Worm (Caenorhabditis elegans) whole organism, L1 larva: ENCODE results near the gene F27B3.6.

Source experiments
- ceh-88 ChIP-seq: fragments of 200-800 bp; sonication (Bioruptor generic); IDR thresholded peaks from 2 replicates; pipeline ENCODE4 v1.3.6; 2022; ENCODE audit warnings: missing genetic modification characterization, missing compliant biosample characterization
- fos-1 ChIP-seq: fragments of 150-350 bp; optimal IDR thresholded peaks from 2 replicates; lab custom pipeline; 2014; ENCODE audit warnings: missing biosample characterization, missing genetic modification characterization
- lin-15B ChIP-seq: fragments of 150-350 bp; sonication (generic microtip); optimal IDR thresholded peaks from 3 replicates; lab custom pipeline; 2014; ENCODE audit warnings: missing biosample characterization, missing genetic modification characterization
- lin-39 ChIP-seq: fragments of 150-350 bp; optimal IDR thresholded peaks from 2 replicates; lab custom pipeline; 2014; ENCODE audit warnings: missing biosample characterization, missing genetic modification reagents, missing genetic modification characterization
- mab-9 ChIP-seq: fragments of 200-800 bp; sonication (Bioruptor generic); IDR thresholded peaks from 2 replicates; pipeline ENCODE4 v1.3.6; 2022; ENCODE audit warnings: missing genetic modification reagents, missing genetic modification characterization, missing compliant biosample characterization
- mdl-1 ChIP-seq, 2 experiments: fragments of 150-350 bp; optimal IDR thresholded peaks; 2 replicates each; lab custom pipeline; 2014 to 2017; ENCODE audit warnings: missing biosample characterization in 2 of 2, missing genetic modification characterization in 2 of 2, inconsistent platforms in 1 of 2
- nhr-12 ChIP-seq: sonication (generic microtip); optimal IDR thresholded peaks from 2 replicates; lab custom pipeline; 2017; ENCODE audit warnings: missing biosample characterization, missing genetic modification characterization
- nhr-237 ChIP-seq: fragments of 150-350 bp; optimal IDR thresholded peaks from 2 replicates; lab custom pipeline; 2014; ENCODE audit warnings: missing biosample characterization, missing genetic modification characterization
- pqm-1 ChIP-seq: sonication (generic microtip); optimal IDR thresholded peaks from 3 replicates; lab custom pipeline; 2017; ENCODE audit warnings: missing biosample characterization, missing genetic modification characterization
- snpc-4 ChIP-seq: fragments of 150-350 bp; optimal IDR thresholded peaks from 2 replicates; lab custom pipeline; 2014; ENCODE audit warnings: missing biosample characterization, missing genetic modification characterization
- sptf-1 ChIP-seq: fragments of 150-350 bp; optimal IDR thresholded peaks from 2 replicates; lab custom pipeline; 2014; ENCODE audit warnings: missing biosample characterization, missing genetic modification characterization
- unc-62 ChIP-seq: fragments of 150-350 bp; optimal IDR thresholded peaks from 2 replicates; lab custom pipeline; 2014; ENCODE audit warnings: missing biosample characterization, missing genetic modification reagents, missing genetic modification characterization

DNA sequence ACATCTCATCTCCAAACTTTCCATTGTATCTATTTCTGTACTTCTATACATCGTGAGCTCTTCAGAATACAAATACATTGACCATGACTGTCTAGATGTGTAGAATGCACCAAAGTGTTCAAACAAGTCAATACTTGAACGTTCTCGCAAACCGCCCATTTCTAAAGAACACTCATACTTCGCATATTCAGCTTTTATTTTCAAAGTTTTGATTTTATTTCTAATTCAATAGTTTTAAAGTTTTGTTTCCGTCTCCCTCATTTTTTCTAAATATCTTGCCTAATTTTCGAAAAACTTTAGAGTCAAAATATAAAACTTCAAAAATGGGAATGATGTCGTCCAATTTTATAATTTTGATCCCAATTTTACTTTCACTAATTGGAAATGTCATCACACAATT lies 50.5 kb downstream of the F27B3.6 start, which contains the start of gene pqn-10:
- TF ChIP-seq nhr-237 (tag; lab: Kevin White, UChicago) (no peak), nhr-12 (no peak), mab-9 (GFP tag; lab: Robert Waterston, UW) (no peak), pqm-1 (no peak), lin-39 (no peak), ceh-88 (GFP tag; lab: Robert Waterston, UW) (no peak), snpc-4 (tag; lab: Kevin White, UChicago) (no peak), lin-15B (tag; lab: Kevin White, UChicago) (no peak), sptf-1 (tag; lab: Kevin White, UChicago) (no peak), mdl-1 (tag; optimal IDR thresholded peaks at IDR 0.05; lab: Kevin White, UChicago) (no peak), unc-62 (GFP tag; lab: Kevin White, UChicago) (no peak), fos-1 (tag; lab: Kevin White, UChicago) (no peak)
